Fruit fly (Drosophila melanogaster): ENCODE measurements around the gene CG7987.
A peak's percentile ranks its signal among the peaks of the same experiment; 100 is the strongest.

CG7987 gene

DNA sequence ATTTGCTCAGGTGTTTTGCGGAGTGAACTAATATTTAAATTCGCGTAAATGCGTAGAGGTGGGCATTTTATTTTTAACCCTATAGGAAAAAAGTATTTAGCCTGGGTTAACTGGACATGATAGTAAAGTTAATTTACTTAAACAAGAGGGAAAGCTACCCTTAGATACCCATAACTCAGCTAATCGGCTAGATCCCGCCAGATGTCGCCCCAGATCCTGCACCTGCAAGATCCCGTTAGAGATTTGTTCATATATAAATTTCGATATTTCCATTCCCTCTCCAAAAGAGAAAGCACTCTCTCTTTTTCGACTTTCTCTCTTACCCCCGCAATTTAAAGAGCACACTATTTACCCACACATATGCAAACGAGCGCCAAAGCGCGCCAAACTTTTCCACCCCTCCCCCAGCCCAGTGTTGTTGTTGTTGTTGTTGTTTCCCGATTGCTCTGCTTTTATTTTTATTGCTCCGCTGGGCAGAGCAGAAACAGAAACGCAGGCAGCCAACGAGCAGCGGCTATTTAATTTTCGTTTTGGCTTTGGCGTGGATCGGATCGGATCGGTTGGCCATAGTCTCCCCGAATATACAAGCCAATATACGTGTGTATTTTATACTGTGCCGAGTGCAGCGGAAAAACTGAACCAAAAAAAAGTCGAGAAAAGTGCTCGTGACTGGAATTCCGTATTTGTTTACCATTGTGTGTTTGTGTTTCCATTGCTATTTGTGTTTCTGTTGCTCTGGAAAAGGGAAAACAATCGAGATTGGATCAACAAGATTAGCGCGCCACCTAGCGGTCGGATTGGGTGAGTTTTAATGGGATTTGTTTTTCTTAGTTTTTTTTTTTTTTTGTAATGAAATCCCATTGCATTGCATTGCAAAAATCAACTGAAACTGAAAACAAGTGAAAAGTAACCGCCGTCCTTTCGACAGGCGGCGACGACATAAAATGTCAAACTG lies 1.3 kb upstream of the CG7987 start, which contains the start of gene stumps:
Gene stumps (plus strand): TSS at position 526 of the 955 bp plus-strand sequence.
- TF ChIP-seq CG12768 (GFP tag; optimal IDR thresholded peaks at IDR 0.05) (peak; percentile 47), toe (GFP tag; optimal IDR thresholded peaks at IDR 0.05) (no peak), kay (GFP tag; ENCODE audit: borderline replicate concordance) (no peak), CG11617 (GFP tag; optimal IDR thresholded peaks at IDR 0.05) (no peak), tj (GFP tag; optimal IDR thresholded peaks at IDR 0.05) (no peak)

DNA sequence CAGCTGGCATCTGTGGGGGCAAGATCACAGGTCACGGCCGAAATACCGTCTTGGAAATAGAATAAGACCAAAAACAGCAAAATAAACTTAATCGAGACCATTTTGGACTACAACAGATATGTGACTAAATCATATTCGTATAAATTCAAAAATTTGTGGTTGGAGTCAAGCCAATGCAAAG lies 714 bp upstream of the CG7987 start, which contains the start of gene CG44094:
Gene CG44094 (minus strand): TSS at position 101 of the 181 bp plus-strand sequence.
- TF ChIP-seq Mnt (GFP tag; optimal IDR thresholded peaks at IDR 0.05): no peak
- no peak for TF ChIP-seq CG7045 (GFP tag; optimal IDR thresholded peaks at IDR 0.05)
- TF ChIP-seq CG33017 (tag; optimal IDR thresholded peaks at IDR 0.05): no peak
- TF ChIP-seq CG14711 (tag; optimal IDR thresholded peaks at IDR 0.05): no peak
- no peak for TF ChIP-seq CG7101 (tag; optimal IDR thresholded peaks at IDR 0.05)
- no peak for TF ChIP-seq pad (GFP tag; optimal IDR thresholded peaks at IDR 0.05)
- TF ChIP-seq toe (GFP tag; optimal IDR thresholded peaks at IDR 0.05): no peak
- no peak for TF ChIP-seq CG1620 (GFP tag; optimal IDR thresholded peaks at IDR 0.05)
- TF ChIP-seq CG12768 (GFP tag; optimal IDR thresholded peaks at IDR 0.05): no peak

DNA sequence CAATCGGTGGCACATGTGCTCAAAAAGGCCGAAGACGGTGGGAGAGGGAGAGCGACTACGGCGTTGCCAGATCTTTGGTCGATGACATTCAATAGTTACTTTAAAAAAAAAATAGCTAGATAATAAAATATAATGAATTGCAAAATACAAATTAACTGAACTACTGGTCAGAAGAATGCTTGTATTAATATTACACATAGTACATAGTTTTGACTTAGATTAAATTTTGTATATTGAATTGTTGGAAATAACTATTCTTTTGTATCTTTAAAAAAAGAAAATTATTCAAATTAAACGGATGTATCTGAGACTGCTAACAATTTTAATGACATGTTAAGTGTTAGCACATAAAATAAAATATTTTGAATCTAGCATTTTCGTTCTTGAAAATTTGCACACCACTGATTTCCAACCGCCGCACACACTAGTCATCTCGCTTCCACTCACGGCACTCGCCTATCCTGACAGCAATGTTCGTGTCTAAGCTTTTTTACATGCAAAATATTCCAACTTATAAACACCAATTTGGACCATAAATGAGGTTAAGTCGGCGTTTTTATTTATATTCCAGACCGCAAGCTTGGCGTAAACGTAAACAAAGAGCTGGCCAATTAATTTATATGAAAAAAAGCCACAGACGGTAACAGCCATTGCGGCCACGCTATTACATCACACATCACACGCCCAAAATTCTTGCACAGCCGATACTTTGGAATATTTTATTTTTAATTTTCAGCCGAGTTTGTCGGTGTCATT lies 547 bp downstream of the CG7987 start:
- TF ChIP-seq Crg-1 (GFP tag; optimal IDR thresholded peaks at IDR 0.05): peak; percentile 39
- peak; percentile 89 for TF ChIP-seq Mnt (GFP tag; optimal IDR thresholded peaks at IDR 0.05)
- peak; percentile 71 for TF ChIP-seq CG14711 (tag; optimal IDR thresholded peaks at IDR 0.05)
- TF ChIP-seq cnc (optimal IDR thresholded peaks at IDR 0.05): peak in 1 of 2 experiments; percentile 16
- TF ChIP-seq kay (GFP tag; ENCODE audit: borderline replicate concordance): peak; percentile 76
- peak; percentile 57 for TF ChIP-seq CG33017 (tag; optimal IDR thresholded peaks at IDR 0.05)
- peak; percentile 39 for TF ChIP-seq bab1 (GFP tag; optimal IDR thresholded peaks at IDR 0.05)
- TF ChIP-seq CG7101 (tag; optimal IDR thresholded peaks at IDR 0.05): peak; percentile 79
- TF ChIP-seq CG7045 (GFP tag; optimal IDR thresholded peaks at IDR 0.05): peak; percentile 68
- TF ChIP-seq tj (GFP tag; optimal IDR thresholded peaks at IDR 0.05): peak; percentile 61
- peak; percentile 52 for TF ChIP-seq CG12768 (GFP tag; optimal IDR thresholded peaks at IDR 0.05)
- TF ChIP-seq ovo (GFP tag; optimal IDR thresholded peaks at IDR 0.05): no peak
- no peak for TF ChIP-seq cic (GFP tag; optimal IDR thresholded peaks at IDR 0.05)
- peak; percentile 35 for TF ChIP-seq CG5204 (GFP tag; optimal IDR thresholded peaks at IDR 0.05)
- peak; percentile 48 for TF ChIP-seq Hr96 (GFP tag; optimal IDR thresholded peaks at IDR 0.05)
- peak; percentile 42 for TF ChIP-seq CG1620 (GFP tag; optimal IDR thresholded peaks at IDR 0.05)
- TF ChIP-seq toe (GFP tag; optimal IDR thresholded peaks at IDR 0.05): peak; percentile 69
- peak; percentile 35 for TF ChIP-seq Clk (GFP tag; optimal IDR thresholded peaks at IDR 0.05)
- peak; percentile 56 for TF ChIP-seq pad (GFP tag; optimal IDR thresholded peaks at IDR 0.05)
- TF ChIP-seq CG11617 (GFP tag; optimal IDR thresholded peaks at IDR 0.05): peak; percentile 78

dm6 chr3R:14569411-14570107 lies 6.1 kb downstream of the CG7987 start, which contains the start of gene Cys:
Cys (minus strand) TSS chr3R:14569644.
- TF ChIP-seq cic (GFP tag; optimal IDR thresholded peaks at IDR 0.05): no peak
- TF ChIP-seq kay (GFP tag; ENCODE audit: borderline replicate concordance): peak; percentile 90
- TF ChIP-seq CG33017 (tag; optimal IDR thresholded peaks at IDR 0.05): peak; percentile 43
- peak; percentile 59 for TF ChIP-seq CG7101 (tag; optimal IDR thresholded peaks at IDR 0.05)
- TF ChIP-seq toe (GFP tag; optimal IDR thresholded peaks at IDR 0.05): peak; percentile 14

DNA sequence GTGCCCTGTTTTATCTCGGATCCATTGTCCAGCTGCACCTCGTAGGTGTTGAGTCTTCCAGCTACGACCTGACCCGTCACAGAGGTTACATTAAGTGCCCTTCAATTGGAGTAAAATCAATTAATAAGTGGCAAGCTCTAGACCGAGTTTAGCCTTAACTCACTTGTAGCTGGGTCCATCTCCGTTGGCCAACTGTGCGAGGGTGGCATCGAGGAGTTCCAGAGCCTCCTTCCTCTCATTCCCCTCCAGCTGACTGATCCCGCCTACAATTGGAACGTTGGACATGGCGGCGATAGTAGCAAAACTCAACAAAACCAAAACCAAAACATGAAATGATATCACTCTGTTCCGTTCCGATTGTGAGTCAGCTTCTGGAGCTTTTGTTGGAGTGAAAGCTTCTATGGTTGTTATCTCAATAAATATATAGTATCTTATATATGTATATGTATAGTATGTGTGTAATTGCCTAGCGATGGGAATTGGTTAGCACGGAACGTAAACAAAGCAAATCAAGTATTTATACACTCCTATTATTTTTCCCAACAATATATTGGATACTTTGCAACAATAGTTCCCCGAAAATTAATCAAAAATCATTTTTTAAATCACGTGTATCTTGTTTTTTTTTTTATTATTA lies 7.1 kb downstream of the CG7987 start, which contains the start of gene CG8066:
Gene CG8066 (minus strand): TSS at position 347 of the 637 bp plus-strand sequence.
- no peak for TF ChIP-seq pad (GFP tag; optimal IDR thresholded peaks at IDR 0.05)
- TF ChIP-seq CG14711 (tag; optimal IDR thresholded peaks at IDR 0.05): peak; percentile 46
- TF ChIP-seq Hr96 (GFP tag; optimal IDR thresholded peaks at IDR 0.05): no peak
- TF ChIP-seq ovo (GFP tag; optimal IDR thresholded peaks at IDR 0.05): peak; percentile 1
- peak; percentile 75 for TF ChIP-seq cic (GFP tag; optimal IDR thresholded peaks at IDR 0.05)
- TF ChIP-seq Clk (GFP tag; optimal IDR thresholded peaks at IDR 0.05): no peak
- no peak for TF ChIP-seq bab1 (GFP tag; optimal IDR thresholded peaks at IDR 0.05)
- peak; percentile 68 for TF ChIP-seq CG33017 (tag; optimal IDR thresholded peaks at IDR 0.05)
- peak; percentile 42 for TF ChIP-seq CG11617 (GFP tag; optimal IDR thresholded peaks at IDR 0.05)
- peak; percentile 98 for TF ChIP-seq kay (GFP tag; ENCODE audit: borderline replicate concordance)
- TF ChIP-seq CG12768 (GFP tag; optimal IDR thresholded peaks at IDR 0.05): peak; percentile 18
- no peak for TF ChIP-seq CG7045 (GFP tag; optimal IDR thresholded peaks at IDR 0.05)
- TF ChIP-seq CG7101 (tag; optimal IDR thresholded peaks at IDR 0.05): peak; percentile 23
- TF ChIP-seq Mnt (GFP tag; optimal IDR thresholded peaks at IDR 0.05): no peak
- no peak for TF ChIP-seq cnc (optimal IDR thresholded peaks at IDR 0.05)
- TF ChIP-seq Crg-1 (GFP tag; optimal IDR thresholded peaks at IDR 0.05): no peak
- peak; percentile 52 for TF ChIP-seq toe (GFP tag; optimal IDR thresholded peaks at IDR 0.05)
- no peak for TF ChIP-seq CG1620 (GFP tag; optimal IDR thresholded peaks at IDR 0.05)
- no peak for TF ChIP-seq CG5204 (GFP tag; optimal IDR thresholded peaks at IDR 0.05)
- TF ChIP-seq tj (GFP tag; optimal IDR thresholded peaks at IDR 0.05): no peak
